Fruit fly (Drosophila melanogaster) whole organism, embryonic: ENCODE data around the gene Gr64f.

Experiments used
- Bdp1 ChIP-seq: fragments of 200-800 bp; sonication (Bioruptor generic); optimal IDR thresholded peaks from 3 replicates; lab custom pipeline; 2016; ENCODE audit warnings: missing biosample characterization, missing genetic modification characterization
- CG10431 ChIP-seq: fragments of 200-800 bp; sonication (Bioruptor generic); optimal IDR thresholded peaks from 3 replicates; lab custom pipeline; 2018; ENCODE audit warnings: missing biosample characterization, mild to moderate bottlenecking, missing genetic modification characterization
- CG10654 ChIP-seq: fragments of 200-800 bp; sonication (Bioruptor generic); optimal IDR thresholded peaks from 2 replicates; lab custom pipeline; 2016; ENCODE audit warnings: missing biosample characterization, missing genetic modification characterization
- CG11398 ChIP-seq: fragments of 200-800 bp; sonication (Bioruptor generic); optimal IDR thresholded peaks from 2 replicates; lab custom pipeline; 2016; ENCODE audit warnings: missing biosample characterization, missing genetic modification characterization
- CG11560 ChIP-seq: fragments of 200-800 bp; sonication (Bioruptor generic); IDR thresholded peaks from 3 replicates; pipeline ENCODE4 v1.3.6; 2022; ENCODE audit warnings: missing biosample characterization, missing genetic modification characterization
- CG1233 ChIP-seq: fragments of 200-800 bp; sonication (Bioruptor generic); optimal IDR thresholded peaks from 4 replicates; lab custom pipeline; 2018; ENCODE audit warnings: missing biosample characterization, mild to moderate bottlenecking, missing genetic modification characterization
- CG13287 ChIP-seq: fragments of 200-800 bp; sonication (Bioruptor generic); IDR thresholded peaks from 2 replicates; pipeline ENCODE4 v1.3.6; 2022; ENCODE audit warnings: missing biosample characterization, missing genetic modification characterization; ENCODE audit not compliant: partially characterized antibody
- CG18764 ChIP-seq: fragments of 200-800 bp; sonication (Bioruptor generic); optimal IDR thresholded peaks from 3 replicates; lab custom pipeline; 2016; ENCODE audit warnings: missing biosample characterization, missing genetic modification characterization
- CG30020 ChIP-seq: fragments of 200-800 bp; optimal IDR thresholded peaks from 2 replicates; lab custom pipeline; 2019; ENCODE audit warnings: missing biosample characterization, mild to moderate bottlenecking, missing genetic modification characterization, moderate library complexity
- CG32772 ChIP-seq: fragments of 200-800 bp; sonication (Bioruptor generic); IDR thresholded peaks from 2 replicates; pipeline ENCODE4 v1.3.6; 2022; ENCODE audit warnings: missing biosample characterization, missing genetic modification characterization
- CG3281 ChIP-seq: fragments of 200-800 bp; sonication (Bioruptor generic); optimal IDR thresholded peaks from 3 replicates; lab custom pipeline; 2017; ENCODE audit warnings: missing biosample characterization, mild to moderate bottlenecking, missing genetic modification characterization
- CG33557 ChIP-seq: fragments of 200-800 bp; sonication (Bioruptor generic); optimal IDR thresholded peaks from 2 replicates; lab custom pipeline; 2019; ENCODE audit warnings: missing biosample characterization, mild to moderate bottlenecking, missing genetic modification characterization, moderate library complexity
- CG3847 ChIP-seq: fragments of 200-800 bp; sonication (Bioruptor generic); IDR thresholded peaks from 2 replicates; pipeline ENCODE4 v1.3.6; 2022; ENCODE audit warnings: missing biosample characterization, missing genetic modification characterization
- CG4617 ChIP-seq: fragments of 200-800 bp; sonication (Bioruptor generic); optimal IDR thresholded peaks from 3 replicates; lab custom pipeline; 2016; ENCODE audit warnings: missing biosample characterization, missing genetic modification characterization, borderline replicate concordance
- CG7745 ChIP-seq: fragments of 200-800 bp; sonication (Bioruptor generic); optimal IDR thresholded peaks from 2 replicates; lab custom pipeline; 2018; ENCODE audit warnings: missing biosample characterization, mild to moderate bottlenecking, missing genetic modification characterization, moderate library complexity
- CG7987 ChIP-seq: fragments of 200-800 bp; sonication (Bioruptor generic); optimal IDR thresholded peaks from 2 replicates; lab custom pipeline; 2018; ENCODE audit warnings: missing biosample characterization, mild to moderate bottlenecking, missing genetic modification characterization, moderate library complexity
- CG8089 ChIP-seq: fragments of 200-800 bp; sonication (Bioruptor generic); optimal IDR thresholded peaks from 3 replicates; lab custom pipeline; 2016; ENCODE audit warnings: missing biosample characterization, missing genetic modification characterization
- CG9437 ChIP-seq: fragments of 200-800 bp; sonication (Bioruptor generic); optimal IDR thresholded peaks from 2 replicates; lab custom pipeline; 2018; ENCODE audit warnings: missing biosample characterization, mild to moderate bottlenecking, missing genetic modification characterization
- CG9876 ChIP-seq: fragments of 200-800 bp; sonication (Bioruptor generic); optimal IDR thresholded peaks from 2 replicates; lab custom pipeline; 2016; ENCODE audit warnings: missing biosample characterization, missing genetic modification characterization
- Dll ChIP-seq: fragments of 200-800 bp; sonication (Bioruptor generic); IDR thresholded peaks from 4 replicates; pipeline ENCODE4 v1.3.6; 2022; ENCODE audit warnings: missing biosample characterization, missing genetic modification characterization; ENCODE audit not compliant: partially characterized antibody
- H15 ChIP-seq: fragments of 200-800 bp; sonication (Bioruptor generic); IDR thresholded peaks from 3 replicates; pipeline ENCODE4 v1.3.6; 2022; ENCODE audit warnings: missing biosample characterization, missing genetic modification characterization
- Hmr ChIP-seq: fragments of 200-800 bp; sonication (Bioruptor generic); optimal IDR thresholded peaks from 3 replicates; lab custom pipeline; 2017; ENCODE audit warnings: mild to moderate bottlenecking, missing biosample characterization, missing genetic modification reagents, missing genetic modification characterization
- Kr ChIP-seq: fragments of 200-800 bp; sonication (Bioruptor generic); optimal IDR thresholded peaks from 2 replicates; lab custom pipeline; 2017; ENCODE audit warnings: missing biosample characterization, mild to moderate bottlenecking, missing genetic modification characterization
- Lhr ChIP-seq: fragments of 200-800 bp; sonication (Bioruptor generic); optimal IDR thresholded peaks from 3 replicates; lab custom pipeline; 2017; ENCODE audit warnings: mild to moderate bottlenecking, missing biosample characterization, missing genetic modification reagents, missing genetic modification characterization
- Med ChIP-seq: fragments of 200-800 bp; sonication (Bioruptor generic); peaks from one replicate; lab custom pipeline; 2016; ENCODE audit warnings: missing biosample characterization, missing genetic modification characterization, mild to moderate bottlenecking, inconsistent platforms, moderate library complexity
- NfI ChIP-seq: fragments of 200-800 bp; sonication (Bioruptor generic); optimal IDR thresholded peaks from 3 replicates; lab custom pipeline; 2018; ENCODE audit warnings: missing biosample characterization, mild to moderate bottlenecking, missing genetic modification characterization, moderate library complexity
- Sry-β ChIP-seq: fragments of 200-800 bp; sonication (Bioruptor generic); optimal IDR thresholded peaks from 2 replicates; lab custom pipeline; 2018; ENCODE audit warnings: missing biosample characterization, mild to moderate bottlenecking, missing genetic modification characterization, moderate library complexity
- aop ChIP-seq: fragments of 200-800 bp; sonication (Bioruptor generic); IDR thresholded peaks from 2 replicates; pipeline ENCODE4 v1.3.6; 2022; ENCODE audit warnings: missing biosample characterization, missing genetic modification characterization
- bbx ChIP-seq: fragments of 200-800 bp; sonication (Bioruptor generic); IDR thresholded peaks from 2 replicates; pipeline ENCODE4 v1.3.6; 2022; ENCODE audit warnings: missing biosample characterization, missing genetic modification characterization; ENCODE audit not compliant: partially characterized antibody
- bcd ChIP-seq: fragments of 200-800 bp; sonication (Bioruptor generic); optimal IDR thresholded peaks from 2 replicates; lab custom pipeline; 2017; ENCODE audit warnings: missing biosample characterization, mild to moderate bottlenecking, missing genetic modification characterization
- bsh ChIP-seq, 2 experiments: fragments of 200-800 bp; sonication (Bioruptor generic); optimal IDR thresholded peaks; 2 replicates each; lab custom pipeline; 2017 to 2018; ENCODE audit warnings: mild to moderate bottlenecking in 2 of 2, missing biosample characterization in 2 of 2, missing genetic modification characterization in 2 of 2, moderate library complexity in 1 of 2
- ci ChIP-seq: fragments of 200-800 bp; sonication (Bioruptor generic); IDR thresholded peaks from 3 replicates; pipeline ENCODE4 v1.3.6; 2022; ENCODE audit warnings: missing biosample characterization, missing genetic modification characterization
- dysf ChIP-seq: fragments of 200-800 bp; sonication (Bioruptor generic); IDR thresholded peaks from 3 replicates; pipeline ENCODE4 v1.3.6; 2022; ENCODE audit warnings: missing biosample characterization, missing genetic modification characterization
- ems ChIP-seq: fragments of 200-800 bp; sonication (Bioruptor generic); optimal IDR thresholded peaks from 3 replicates; lab custom pipeline; 2016; ENCODE audit warnings: missing biosample characterization, missing genetic modification characterization
- exex ChIP-seq: fragments of 200-800 bp; sonication (Bioruptor generic); optimal IDR thresholded peaks from 4 replicates; lab custom pipeline; 2018; ENCODE audit warnings: missing biosample characterization, mild to moderate bottlenecking, missing genetic modification characterization, moderate library complexity
- eyg ChIP-seq: fragments of 200-800 bp; sonication (Bioruptor generic); optimal IDR thresholded peaks from 3 replicates; lab custom pipeline; 2016; ENCODE audit warnings: missing biosample characterization, missing genetic modification characterization
- fd96Cb ChIP-seq: fragments of 200-800 bp; sonication (Bioruptor generic); optimal IDR thresholded peaks from 2 replicates; lab custom pipeline; 2018; ENCODE audit warnings: missing biosample characterization, mild to moderate bottlenecking, missing genetic modification characterization, moderate library complexity
- fu2 ChIP-seq: fragments of 200-800 bp; sonication (Bioruptor generic); optimal IDR thresholded peaks from 2 replicates; lab custom pipeline; 2016; ENCODE audit warnings: missing biosample characterization, missing genetic modification characterization
- mld ChIP-seq: fragments of 200-800 bp; sonication (Bioruptor generic); IDR thresholded peaks from 3 replicates; pipeline ENCODE4 v1.3.6; 2022; ENCODE audit warnings: missing biosample characterization, missing genetic modification characterization; ENCODE audit not compliant: partially characterized antibody
- org-1 ChIP-seq: fragments of 200-800 bp; sonication (Bioruptor generic); optimal IDR thresholded peaks from 2 replicates; lab custom pipeline; 2017; ENCODE audit warnings: missing biosample characterization, missing genetic modification characterization
- pho ChIP-seq: fragments of 200-800 bp; sonication (Bioruptor generic); optimal IDR thresholded peaks from 2 replicates; lab custom pipeline; 2016; ENCODE audit warnings: missing biosample characterization, missing genetic modification characterization
- phol ChIP-seq: fragments of 200-800 bp; sonication (Bioruptor generic); optimal IDR thresholded peaks from 3 replicates; lab custom pipeline; 2018; ENCODE audit warnings: missing biosample characterization, mild to moderate bottlenecking, missing genetic modification characterization, moderate library complexity
- pita ChIP-seq: fragments of 200-800 bp; sonication (Bioruptor generic); optimal IDR thresholded peaks from 2 replicates; lab custom pipeline; 2017; ENCODE audit warnings: missing biosample characterization, mild to moderate bottlenecking, missing genetic modification characterization
- sob ChIP-seq: fragments of 200-800 bp; sonication (Bioruptor generic); IDR thresholded peaks from 2 replicates; pipeline ENCODE4 v1.3.6; 2022; ENCODE audit warnings: missing biosample characterization, missing genetic modification characterization
- tin ChIP-seq: fragments of 200-800 bp; sonication (Bioruptor generic); optimal IDR thresholded peaks from 3 replicates; lab custom pipeline; 2016; ENCODE audit warnings: missing biosample characterization, missing genetic modification characterization
- trh ChIP-seq: fragments of 200-800 bp; sonication (Bioruptor generic); optimal IDR thresholded peaks from 2 replicates; lab custom pipeline; 2016; ENCODE audit warnings: missing biosample characterization, missing genetic modification characterization
- tup ChIP-seq: fragments of 200-800 bp; sonication (Bioruptor generic); optimal IDR thresholded peaks from 2 replicates; lab custom pipeline; 2016; ENCODE audit warnings: missing biosample characterization, mild to moderate bottlenecking, missing genetic modification characterization, moderate library complexity
- usp ChIP-seq: fragments of >200 bp; optimal IDR thresholded peaks from 2 replicates; lab custom pipeline; 2017; ENCODE audit warnings: missing biosample characterization, missing genetic modification characterization
- zf30C ChIP-seq: fragments of 200-800 bp; sonication (Bioruptor generic); optimal IDR thresholded peaks from 3 replicates; lab custom pipeline; 2018; ENCODE audit warnings: missing biosample characterization, mild to moderate bottlenecking, missing genetic modification characterization

Gene Gr64f

DNA sequence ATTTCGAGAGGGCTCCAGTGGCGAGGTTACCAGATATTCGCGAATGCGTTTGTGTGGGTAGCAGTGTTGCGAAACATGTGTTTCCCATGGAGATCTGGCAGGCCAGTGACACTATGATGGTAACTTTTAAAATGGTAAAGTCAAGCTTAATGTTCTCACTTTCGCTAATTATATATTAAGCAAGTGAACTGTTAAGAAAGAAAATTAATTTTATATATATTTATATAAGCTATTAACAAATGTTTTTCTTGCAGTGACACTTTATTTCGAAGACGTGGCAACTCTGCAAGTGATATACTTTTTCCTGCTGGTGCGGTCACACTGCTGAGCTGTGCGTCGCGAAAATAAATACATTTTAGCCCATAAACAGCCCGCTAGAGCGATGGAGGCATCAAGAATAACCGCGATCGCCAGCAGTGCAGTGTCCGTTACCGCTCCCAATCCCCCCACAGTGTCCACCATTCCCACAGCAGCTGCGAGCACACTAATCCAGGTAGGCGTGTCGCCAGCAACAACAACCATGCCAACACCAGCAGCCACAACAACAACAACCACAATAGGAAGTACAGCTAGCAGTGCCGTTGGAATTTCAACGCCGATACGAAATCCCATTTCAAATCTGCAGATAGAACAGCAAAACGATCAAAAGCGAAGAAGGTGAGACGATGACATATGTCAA, 4.8 kb downstream of the Gr64f start, which contains the start of the genes CG11593 and Rcd5 (continued):
- TF ChIP-seq Bdp1 (GFP tag; lab: Kevin White, UChicago) (no peak), phol (tag; lab: Kevin White, UChicago) (peak; percentile 87), CG1233 (GFP tag; lab: Kevin White, UChicago) (peak; percentile 8), CG7745 (tag; lab: Kevin White, UChicago) (no peak), CG9876 (no peak), CG10431 (no peak), mld (no peak), CG13287 (GFP tag; lab: Robert Waterston, UW) (peak; percentile 38), bsh (GFP tag; optimal IDR thresholded peaks at IDR 0.05; lab: Kevin White, UChicago) (no peak), NfI (no peak), trh (peak; percentile 29), Lhr (GFP tag; lab: Kevin White, UChicago) (peak; percentile 81), Sry-β (GFP tag; lab: Kevin White, UChicago) (peak; percentile 36), CG33557 (GFP tag; lab: Kevin White, UChicago) (no peak), H15 (GFP tag; lab: Robert Waterston, UW) (peak; percentile 64), usp (GFP tag; lab: Kevin White, UChicago) (no peak), fu2 (no peak), Kr (no peak), ci (GFP tag; lab: Robert Waterston, UW) (peak; percentile 79; the same call in 2 of the 3 replicates), eyg (GFP tag; lab: Kevin White, UChicago) (no peak), CG30020 (tag; lab: Kevin White, UChicago) (no peak), CG10654 (peak; percentile 65), CG7987 (GFP tag; lab: Kevin White, UChicago) (peak; percentile 13), CG9437 (GFP tag; lab: Kevin White, UChicago) (peak; percentile 25), org-1 (GFP tag; lab: Kevin White, UChicago) (peak; percentile 25), Dll (GFP tag; lab: Robert Waterston, UW) (no peak), CG11560 (tag; lab: Robert Waterston, UW) (peak; percentile 77; the same call in 2 of the 3 replicates), exex (tag; lab: Kevin White, UChicago) (no peak), CG4617 (GFP tag; lab: Kevin White, UChicago) (peak; percentile 96), Hmr (peak; percentile 80), Med (GFP tag; lab: Kevin White, UChicago) (no peak), CG32772 (GFP tag; lab: Robert Waterston, UW) (peak; percentile 89), pho (GFP tag; lab: Kevin White, UChicago) (peak; percentile 25), ems (no peak), bbx (GFP tag; lab: Robert Waterston, UW) (no peak), tin (GFP tag; lab: Kevin White, UChicago) (peak; percentile 61), fd96Cb (peak; percentile 47), pita (GFP tag; lab: Kevin White, UChicago) (no peak), tup (GFP tag; lab: Kevin White, UChicago) (peak; percentile 38), CG3281 (no peak), sob (GFP tag; lab: Robert Waterston, UW) (peak; percentile 86), dysf (GFP tag; lab: Robert Waterston, UW) (peak; percentile 83), CG8089 (no peak), CG18764 (GFP tag; lab: Kevin White, UChicago) (peak; percentile 57), aop (GFP tag; lab: Robert Waterston, UW) (no peak), CG11398 (GFP tag; lab: Kevin White, UChicago) (no peak), zf30C (peak; percentile 10), bcd (GFP tag; lab: Kevin White, UChicago) (peak; percentile 86), CG3847 (peak; percentile 95)
